Worm (Caenorhabditis elegans): ENCODE results near the gene DH11.5.

Gene DH11.5

DNA sequence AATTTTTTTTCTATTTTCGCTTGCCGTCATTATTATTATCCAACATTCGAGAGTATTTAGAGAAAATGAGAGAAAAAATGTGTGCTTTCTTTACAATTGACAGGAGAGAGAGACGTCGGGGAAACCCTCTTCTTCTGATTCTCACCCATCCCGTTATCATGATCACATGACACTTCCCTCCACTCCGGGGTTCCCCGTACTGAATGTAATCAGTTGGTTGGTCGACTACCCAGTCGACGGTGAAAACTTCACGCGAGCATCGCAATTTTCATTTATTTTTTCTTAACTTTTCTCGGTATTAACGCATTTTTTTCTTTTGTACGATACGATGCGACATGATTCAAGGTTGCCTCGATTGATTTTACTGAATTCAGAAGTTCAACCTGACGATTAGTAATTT, 39.8 kb downstream of the DH11.5 start (continued):
- TF ChIP-seq pax-3 (tag; optimal IDR thresholded peaks at IDR 0.05) = no peak
- TF ChIP-seq lin-14 (GFP tag; optimal IDR thresholded peaks at IDR 0.05) = peak; percentile 73
- no peak for TF ChIP-seq zip-4 (GFP tag; optimal IDR thresholded peaks at IDR 0.05)
- TF ChIP-seq alr-1 (tag; optimal IDR thresholded peaks at IDR 0.05; ENCODE audit: borderline replicate concordance) = no peak
- no peak for TF ChIP-seq unc-62 (GFP tag; optimal IDR thresholded peaks at IDR 0.05)
- TF ChIP-seq ceh-90 (tag; optimal IDR thresholded peaks at IDR 0.05) = no peak
- peak; percentile 77 for TF ChIP-seq nhr-19 (GFP tag; conservative IDR thresholded peaks at IDR 0.05)
- no peak for TF ChIP-seq F16B12.6 (tag; optimal IDR thresholded peaks at IDR 0.05)
- no peak for TF ChIP-seq hpl-2 (GFP tag; optimal IDR thresholded peaks at IDR 0.05)
- TF ChIP-seq nhr-90 (tag; optimal IDR thresholded peaks at IDR 0.05; ENCODE audit: poor library complexity) = no peak
- TF ChIP-seq ces-1 (GFP tag; optimal IDR thresholded peaks at IDR 0.05) = no peak
- TF ChIP-seq mep-1 (tag; optimal IDR thresholded peaks at IDR 0.05) = peak; percentile 23
- no peak for TF ChIP-seq fkh-8 (tag; optimal IDR thresholded peaks at IDR 0.05)
- no peak for TF ChIP-seq nhr-28 (tag; optimal IDR thresholded peaks at IDR 0.05)
- no peak for TF ChIP-seq ceh-8 (GFP tag; optimal IDR thresholded peaks at IDR 0.05)
- peak; percentile 29 for TF ChIP-seq tbx-2 (tag; optimal IDR thresholded peaks at IDR 0.05)
- TF ChIP-seq unc-130 (tag; optimal IDR thresholded peaks at IDR 0.05) = peak; percentile 91
- TF ChIP-seq nhr-47 (tag; optimal IDR thresholded peaks at IDR 0.05) = peak; percentile 35
- no peak for TF ChIP-seq ets-5 (GFP tag; IDR thresholded peaks at IDR 0.05)
- TF ChIP-seq elt-3 (tag; optimal IDR thresholded peaks at IDR 0.05) = peak in 3 of 6 experiments; percentile 51 to 69 (median 67)
- TF ChIP-seq lir-3 (tag; optimal IDR thresholded peaks at IDR 0.05; ENCODE audit: poor library complexity) = peak; percentile 40
- peak; percentile 79 for TF ChIP-seq nhr-71 (tag; optimal IDR thresholded peaks at IDR 0.05)
- peak in 1 of 2 experiments; percentile 83 for TF ChIP-seq mdl-1 (tag; optimal IDR thresholded peaks at IDR 0.05)
- no peak for TF ChIP-seq sup-37 (GFP tag; optimal IDR thresholded peaks at IDR 0.05)
- TF ChIP-seq nhr-12 (tag; optimal IDR thresholded peaks at IDR 0.05) = no peak
- TF ChIP-seq lin-35 (GFP tag; optimal IDR thresholded peaks at IDR 0.05) = peak in 1 of 2 experiments; percentile 54
- peak; percentile 70 for TF ChIP-seq nhr-20 (tag; optimal IDR thresholded peaks at IDR 0.05)
- TF ChIP-seq fos-1 (tag; optimal IDR thresholded peaks at IDR 0.05) = no peak
- no peak for TF ChIP-seq efl-3 (GFP tag; optimal IDR thresholded peaks at IDR 0.05)
- TF ChIP-seq efl-1 (optimal IDR thresholded peaks at IDR 0.05) = peak; percentile 18 to 31
- peak in 1 of 2 experiments; percentile 42 for TF ChIP-seq efl-1 (GFP tag; optimal IDR thresholded peaks at IDR 0.05 in 1 of 2)
- TF ChIP-seq tlp-1 (tag; optimal IDR thresholded peaks at IDR 0.05) = no peak
- no peak for TF ChIP-seq mab-9 (GFP tag; IDR thresholded peaks at IDR 0.05)
- TF ChIP-seq nhr-76 (tag; optimal IDR thresholded peaks at IDR 0.05) = no peak
- TF ChIP-seq unc-30 (tag; optimal IDR thresholded peaks at IDR 0.05) = no peak
- TF ChIP-seq nhr-85 (tag) = peak; percentile 64

ce11 chrII:8016761-8017160, 40.4 kb downstream of the DH11.5 start:
- TF ChIP-seq ceh-90 (tag; optimal IDR thresholded peaks at IDR 0.05) = no peak
- peak; percentile 82 for TF ChIP-seq elt-2 (tag; optimal IDR thresholded peaks at IDR 0.05)
- TF ChIP-seq efl-1 (optimal IDR thresholded peaks at IDR 0.05) = peak; percentile 17 to 43
- TF ChIP-seq efl-1 (GFP tag; optimal IDR thresholded peaks at IDR 0.05 in 1 of 2) = peak; percentile 7 to 95
- TF ChIP-seq nhr-11 (tag; optimal IDR thresholded peaks at IDR 0.05) = no peak
- TF ChIP-seq hpl-2 (GFP tag; optimal IDR thresholded peaks at IDR 0.05) = peak; percentile 50
- no peak for TF ChIP-seq hlh-17 (GFP tag; optimal IDR thresholded peaks at IDR 0.05; ENCODE audit: borderline replicate concordance)
- TF ChIP-seq ceh-82 (tag; optimal IDR thresholded peaks at IDR 0.05) = peak in 1 of 3 experiments; percentile 27
- TF ChIP-seq hlh-4 (tag; optimal IDR thresholded peaks at IDR 0.05) = no peak
- TF ChIP-seq sox-4 (tag; optimal IDR thresholded peaks at IDR 0.05) = no peak
- peak; percentile 80 for TF ChIP-seq nhr-19 (GFP tag; conservative IDR thresholded peaks at IDR 0.05)
- TF ChIP-seq blmp-1 (tag; optimal IDR thresholded peaks at IDR 0.05) = peak; percentile 92
- no peak for TF ChIP-seq efl-3 (GFP tag; optimal IDR thresholded peaks at IDR 0.05)
- no peak for TF ChIP-seq nhr-237 (tag; optimal IDR thresholded peaks at IDR 0.05)
- no peak for TF ChIP-seq lin-15B (tag; optimal IDR thresholded peaks at IDR 0.05)
- no peak for TF ChIP-seq unc-86 (tag; optimal IDR thresholded peaks at IDR 0.05)
- TF ChIP-seq xbp-1 (tag; optimal IDR thresholded peaks at IDR 0.05) = peak; percentile 43
- TF ChIP-seq nhr-84 (tag; optimal IDR thresholded peaks at IDR 0.05) = no peak
- TF ChIP-seq aly-2 (tag; optimal IDR thresholded peaks at IDR 0.05) = no peak
- TF ChIP-seq unc-98 (GFP tag; IDR thresholded peaks at IDR 0.05) = no peak
- peak; percentile 67 for TF ChIP-seq ztf-4 (tag; optimal IDR thresholded peaks at IDR 0.05)
- no peak for TF ChIP-seq C34B4.2 (tag; optimal IDR thresholded peaks at IDR 0.05)
- peak in 2 of 3 experiments; percentile 52 to 57 for TF ChIP-seq dpl-1 (GFP tag; optimal IDR thresholded peaks at IDR 0.05)
- peak; percentile 22 for TF ChIP-seq irx-1 (tag; optimal IDR thresholded peaks at IDR 0.05)

Measured in whole organism, L1 larva.